Worm (Caenorhabditis elegans) whole organism, L2 larva: ENCODE measurements around the gene atf-4.

Experiments used
- lsy-2 ChIP-seq, 2 experiments: fragments of 150-350 bp in 1 of 2; sonication (generic microtip) in 1 of 2; optimal IDR thresholded peaks; 2 replicates each; lab custom pipeline; 2014 to 2017; ENCODE audit warnings: missing biosample characterization in 2 of 2, missing genetic modification characterization in 2 of 2
- ztf-4 ChIP-seq: fragments of 150-350 bp; optimal IDR thresholded peaks from 2 replicates; lab custom pipeline; 2014; ENCODE audit warnings: missing biosample characterization, missing genetic modification characterization

DNA sequence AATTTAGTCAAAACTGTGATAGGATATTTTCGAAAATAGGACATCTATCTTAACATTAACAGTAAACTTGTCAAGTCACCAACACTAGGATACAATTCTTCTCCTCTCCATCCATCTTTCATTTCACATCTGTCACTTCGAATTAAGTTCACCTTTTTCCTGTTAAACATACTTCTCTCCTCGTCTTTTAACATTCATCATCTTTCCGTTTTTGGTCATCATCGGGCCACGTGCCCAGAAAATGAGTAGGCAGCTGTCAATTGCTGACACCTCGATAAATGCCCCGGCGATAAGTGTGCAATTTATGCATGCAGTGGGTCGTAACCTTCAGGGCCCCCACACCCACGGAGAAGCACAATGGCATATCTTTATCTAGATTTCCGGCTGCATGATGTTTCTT lies 30.4 kb downstream of the atf-4 start:
- TF ChIP-seq lsy-2 (tag; optimal IDR thresholded peaks at IDR 0.05; lab: Kevin White, UChicago), result no peak
- TF ChIP-seq ztf-4 (tag; lab: Kevin White, UChicago), result no peak
